Worm (Caenorhabditis elegans): ENCODE data around the gene fkh-8.

DNA sequence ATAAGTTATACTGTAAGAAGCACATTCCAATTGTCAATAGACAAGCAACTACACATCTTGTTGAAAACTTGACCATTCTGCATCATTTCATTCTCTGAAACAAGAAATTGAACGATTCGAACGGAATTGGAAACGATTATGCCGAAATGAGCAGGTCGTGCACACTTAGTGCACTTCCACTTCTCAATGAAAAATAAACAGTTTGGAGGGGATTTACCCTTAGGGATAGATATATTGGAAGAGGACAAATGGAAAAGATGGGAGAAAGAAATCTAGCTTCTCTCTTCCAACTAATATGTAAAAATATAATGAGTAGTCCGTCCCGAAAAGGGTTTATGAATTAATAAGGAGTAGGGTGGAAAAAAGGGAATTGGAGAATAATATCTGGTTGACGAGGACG is 22.0 kb downstream of the fkh-8 start, which contains the start of gene hst-3.1:
- no peak for TF ChIP-seq nhr-237 (tag; optimal IDR thresholded peaks at IDR 0.05)
- TF ChIP-seq sea-2 (GFP tag; optimal IDR thresholded peaks at IDR 0.05) = no peak
- no peak for TF ChIP-seq pha-4 (tag; optimal IDR thresholded peaks at IDR 0.05)
- TF ChIP-seq nhr-43 (tag; optimal IDR thresholded peaks at IDR 0.05; ENCODE audit: poor library complexity, severe bottlenecking) = no peak
- no peak for TF ChIP-seq fos-1 (tag; optimal IDR thresholded peaks at IDR 0.05)
- no peak for TF ChIP-seq unc-62 (GFP tag; optimal IDR thresholded peaks at IDR 0.05)

Measured in whole organism, L3 larva.